Worm (Caenorhabditis elegans) whole organism, late embryonic: ENCODE results near the gene nhr-65.

Experiments
- C38D4.7 ChIP-seq: fragments of 200-800 bp; sonication (Bioruptor generic); optimal IDR thresholded peaks from 2 replicates; lab custom pipeline; 2018; ENCODE audit warnings: mild to moderate bottlenecking, missing genetic modification characterization, moderate library complexity, missing compliant biosample characterization
- K02D7.2 ChIP-seq: sonication (generic microtip); optimal IDR thresholded peaks from 2 replicates; lab custom pipeline; 2017; ENCODE audit warnings: mild to moderate bottlenecking, missing genetic modification characterization, missing compliant biosample characterization
- K09A11.1 ChIP-seq: sonication (generic microtip); optimal IDR thresholded peaks from 2 replicates; lab custom pipeline; 2017; ENCODE audit warnings: antibody characterized with exemption, mild to moderate bottlenecking, missing genetic modification characterization, missing compliant biosample characterization; ENCODE audit not compliant: insufficient read depth
- T23F11.4 ChIP-seq: fragments of 200-800 bp; sonication (Bioruptor generic); optimal IDR thresholded peaks from 2 replicates; lab custom pipeline; 2018; ENCODE audit warnings: mild to moderate bottlenecking, missing genetic modification characterization, missing compliant biosample characterization
- Y22D7AL.16 ChIP-seq: sonication (generic microtip); optimal IDR thresholded peaks from 2 replicates; lab custom pipeline; 2016; ENCODE audit warnings: missing genetic modification characterization, missing compliant biosample characterization
- ama-1 ChIP-seq: fragments of 150-350 bp; optimal IDR thresholded peaks from 2 replicates; lab custom pipeline; 2014
- ceh-18 ChIP-seq: sonication (generic microtip); optimal IDR thresholded peaks from 2 replicates; lab custom pipeline; 2016; ENCODE audit warnings: missing genetic modification characterization, missing compliant biosample characterization
- ceh-22 ChIP-seq: sonication (generic microtip); optimal IDR thresholded peaks from 2 replicates; lab custom pipeline; 2017; ENCODE audit warnings: missing biosample characterization, missing genetic modification characterization
- ceh-24 ChIP-seq: sonication (generic microtip); optimal IDR thresholded peaks from 2 replicates; lab custom pipeline; 2016; ENCODE audit warnings: mild to moderate bottlenecking, missing genetic modification characterization, missing compliant biosample characterization
- ceh-30 ChIP-seq: fragments of 150-350 bp; optimal IDR thresholded peaks from 2 replicates; lab custom pipeline; 2014; ENCODE audit warnings: missing biosample characterization, missing genetic modification characterization
- ceh-31 ChIP-seq: sonication (generic microtip); optimal IDR thresholded peaks from 2 replicates; lab custom pipeline; 2016; ENCODE audit warnings: missing genetic modification characterization, missing compliant biosample characterization
- ceh-48 ChIP-seq: sonication (generic microtip); optimal IDR thresholded peaks from 2 replicates; lab custom pipeline; 2016; ENCODE audit warnings: missing genetic modification characterization, inconsistent platforms, missing compliant biosample characterization
- ceh-6 ChIP-seq: fragments of 200-800 bp; sonication (Bioruptor generic); optimal IDR thresholded peaks from 2 replicates; lab custom pipeline; 2018; ENCODE audit warnings: mild to moderate bottlenecking, missing genetic modification characterization, missing compliant biosample characterization
- che-1 ChIP-seq: sonication (generic microtip); optimal IDR thresholded peaks from 2 replicates; lab custom pipeline; 2016; ENCODE audit warnings: mild to moderate bottlenecking, missing genetic modification characterization, missing compliant biosample characterization
- elt-2 ChIP-seq: sonication (generic microtip); optimal IDR thresholded peaks from 2 replicates; lab custom pipeline; 2016; ENCODE audit warnings: missing genetic modification reagents, missing genetic modification characterization, missing compliant biosample characterization
- elt-4 ChIP-seq: sonication (generic microtip); optimal IDR thresholded peaks from 2 replicates; lab custom pipeline; 2016; ENCODE audit warnings: missing genetic modification characterization, missing compliant biosample characterization
- ets-4 ChIP-seq: sonication (generic microtip); optimal IDR thresholded peaks from 2 replicates; lab custom pipeline; 2016; ENCODE audit warnings: missing genetic modification characterization, missing compliant biosample characterization
- gmeb-2 ChIP-seq: sonication (generic microtip); optimal IDR thresholded peaks from 2 replicates; lab custom pipeline; 2016; ENCODE audit warnings: missing genetic modification characterization, inconsistent platforms, missing compliant biosample characterization
- hlh-13 ChIP-seq: fragments of 200-800 bp; sonication (Bioruptor generic); optimal IDR thresholded peaks from 2 replicates; lab custom pipeline; 2018; ENCODE audit warnings: mild to moderate bottlenecking, missing genetic modification characterization, missing compliant biosample characterization
- hlh-15 ChIP-seq: sonication (generic microtip); optimal IDR thresholded peaks from 2 replicates; lab custom pipeline; 2016; ENCODE audit warnings: missing genetic modification characterization, missing compliant biosample characterization
- hlh-8 ChIP-seq: sonication (generic microtip); optimal IDR thresholded peaks from 2 replicates; lab custom pipeline; 2016; ENCODE audit warnings: missing genotype, missing genetic modification characterization, missing compliant biosample characterization
- madf-2 ChIP-seq: sonication (generic microtip); optimal IDR thresholded peaks from 2 replicates; lab custom pipeline; 2017; ENCODE audit warnings: missing genetic modification characterization, missing compliant biosample characterization
- nhr-11 ChIP-seq: fragments of 150-350 bp; optimal IDR thresholded peaks from 2 replicates; lab custom pipeline; 2014; ENCODE audit warnings: missing biosample characterization, missing genetic modification characterization
- nhr-232 ChIP-seq: sonication (generic microtip); optimal IDR thresholded peaks from 2 replicates; lab custom pipeline; 2016; ENCODE audit warnings: missing genetic modification characterization, missing compliant biosample characterization
- pat-9 ChIP-seq: fragments of 200-800 bp; sonication (Bioruptor generic); optimal IDR thresholded peaks from 2 replicates; lab custom pipeline; 2018; ENCODE audit warnings: mild to moderate bottlenecking, missing genetic modification characterization, moderate library complexity, missing compliant biosample characterization
- pha-2 ChIP-seq: sonication (generic microtip); optimal IDR thresholded peaks from 2 replicates; lab custom pipeline; 2017; ENCODE audit warnings: mild to moderate bottlenecking, missing genetic modification characterization, missing compliant biosample characterization
- pha-4 ChIP-seq: fragments of 150-350 bp; optimal IDR thresholded peaks from 2 replicates; lab custom pipeline; 2018; ENCODE audit warnings: missing biosample characterization, missing genetic modification reagents, missing genetic modification characterization
- rnt-1 ChIP-seq: sonication (generic microtip); optimal IDR thresholded peaks from 2 replicates; lab custom pipeline; 2016; ENCODE audit warnings: missing genetic modification characterization, missing compliant biosample characterization
- sox-4 ChIP-seq: sonication (generic microtip); optimal IDR thresholded peaks from 2 replicates; lab custom pipeline; 2017; ENCODE audit warnings: mild to moderate bottlenecking, missing genetic modification characterization, inconsistent platforms, missing compliant biosample characterization
- tbx-2 ChIP-seq: sonication (generic microtip); optimal IDR thresholded peaks from 2 replicates; lab custom pipeline; 2016; ENCODE audit warnings: missing genetic modification characterization, missing compliant biosample characterization
- unc-55 ChIP-seq: sonication (generic microtip); optimal IDR thresholded peaks from 2 replicates; lab custom pipeline; 2017; ENCODE audit warnings: missing biosample characterization, missing genetic modification reagents, missing genetic modification characterization
- zip-5 ChIP-seq: sonication (generic microtip); optimal IDR thresholded peaks from 2 replicates; lab custom pipeline; 2016; ENCODE audit warnings: missing genetic modification characterization, missing compliant biosample characterization
- ztf-16 ChIP-seq: sonication (generic microtip); optimal IDR thresholded peaks from 2 replicates; lab custom pipeline; 2017; ENCODE audit warnings: missing genetic modification characterization, missing compliant biosample characterization

nhr-65 gene

DNA sequence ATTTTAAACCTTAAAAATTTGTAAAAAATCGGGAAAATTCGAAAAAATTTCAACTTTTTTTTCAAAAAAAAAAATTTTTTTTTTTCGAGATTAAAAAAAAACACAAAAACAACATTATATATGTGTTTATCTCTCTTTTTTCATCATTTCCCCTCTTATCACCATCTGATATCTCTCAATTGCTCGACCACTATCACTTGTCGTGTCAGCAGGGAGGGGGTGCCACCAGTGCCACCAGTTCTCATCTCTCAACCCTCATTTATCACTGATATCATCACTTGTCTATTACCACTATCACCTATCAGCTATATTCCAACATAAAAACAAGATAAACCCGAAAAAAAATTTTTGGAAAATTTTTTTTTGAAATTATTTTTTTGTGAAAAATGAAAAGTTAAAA, 12.7 kb upstream of the nhr-65 start:
- TF ChIP-seq elt-2 (peak; percentile 97), pha-4 (tag; lab: Kevin White, UChicago) (no peak)

DNA sequence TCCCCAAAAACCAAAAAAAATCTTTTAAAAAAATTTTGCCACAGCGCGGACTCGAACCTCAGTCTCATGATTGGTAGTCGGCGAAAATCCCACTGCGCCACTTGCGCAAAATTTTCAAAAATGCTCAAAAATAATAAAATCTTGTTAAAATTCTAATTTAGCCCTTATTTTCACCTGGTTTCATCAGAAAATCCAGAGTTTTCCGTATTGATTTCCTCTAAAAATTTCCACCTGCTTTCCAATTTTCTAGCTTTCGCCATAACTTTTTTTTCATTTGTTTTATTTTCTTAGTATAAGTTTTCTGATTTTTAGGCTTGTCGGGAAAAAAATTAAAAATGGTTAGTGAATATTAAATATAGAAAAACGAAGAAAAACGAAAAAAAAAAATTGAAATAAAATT, 11.7 kb upstream of the nhr-65 start:
- TF ChIP-seq K09A11.1 (tag; lab: Kevin White, UChicago) (no peak), hlh-13 (GFP tag; lab: Kevin White, UChicago) (no peak), sox-4 (tag; lab: Kevin White, UChicago) (no peak), ets-4 (no peak), pha-2 (tag; lab: Kevin White, UChicago) (peak; percentile 2)
- TF ChIP-seq, all 69 proteins: peak for 1

DNA sequence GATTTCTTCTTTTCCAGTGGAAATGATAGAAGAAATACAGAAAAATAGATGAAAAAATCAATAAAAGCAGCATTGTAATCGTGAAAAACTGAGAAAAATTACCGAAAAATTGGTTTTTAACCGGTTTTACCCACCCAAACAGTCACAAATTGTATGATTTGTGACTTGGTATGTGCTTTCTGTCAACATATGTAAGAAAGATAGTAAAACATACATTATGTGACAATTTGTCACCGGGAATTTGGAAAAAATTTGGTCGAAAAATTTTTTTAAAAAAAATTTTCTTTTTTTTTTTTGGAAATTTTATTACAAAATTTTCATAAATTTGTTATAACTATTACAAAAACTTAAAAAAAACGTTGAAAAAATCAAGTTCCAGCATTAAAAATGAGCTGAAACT, 2.0 kb upstream of the nhr-65 start, which contains the start of gene cyp-33D3:
TSS of gene cyp-33D3 (minus strand) at position 101 of the 400 bp plus-strand sequence.
- no peak for TF ChIP-seq hlh-13 (GFP tag; lab: Kevin White, UChicago)
- no peak for TF ChIP-seq Y22D7AL.16 (tag; lab: Kevin White, UChicago)
- TF ChIP-seq ama-1 = no peak
- no peak for TF ChIP-seq pat-9 (tag; lab: Kevin White, UChicago)
- TF ChIP-seq che-1 (tag; lab: Kevin White, UChicago) = no peak
- TF ChIP-seq ceh-6 = no peak
- TF ChIP-seq ceh-30 = no peak

DNA sequence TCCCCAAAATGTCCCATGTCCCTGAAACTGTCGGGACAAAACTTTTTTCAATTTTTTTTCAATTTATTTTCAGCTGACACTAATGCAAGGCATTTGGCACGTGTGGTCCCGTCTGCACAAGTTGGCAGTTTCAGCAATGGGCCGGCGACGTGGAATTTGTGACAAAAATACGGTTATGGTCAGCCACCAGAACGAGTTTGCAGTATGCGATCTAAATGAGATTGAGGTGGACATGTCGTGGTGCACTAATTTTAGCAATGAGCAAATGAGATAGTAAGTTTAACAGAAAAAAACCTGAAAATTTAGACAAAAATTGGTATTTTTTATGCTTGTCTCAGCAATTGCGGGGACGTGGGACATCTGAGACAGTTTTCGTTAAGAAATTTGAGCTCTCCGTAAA, 3.4 kb downstream of the nhr-65 start:
- no peak for TF ChIP-seq ceh-31 (tag; lab: Kevin White, UChicago)
- TF ChIP-seq hlh-15 (tag; lab: Kevin White, UChicago) = no peak
- TF ChIP-seq rnt-1 (tag; lab: Kevin White, UChicago) = no peak
- TF ChIP-seq ceh-48 (tag; lab: Kevin White, UChicago) = no peak
- TF ChIP-seq ceh-24 (tag; lab: Kevin White, UChicago) = no peak
- TF ChIP-seq elt-4 = no peak
- no peak for TF ChIP-seq ceh-18 (tag; lab: Kevin White, UChicago)
- TF ChIP-seq K09A11.1 (tag; lab: Kevin White, UChicago) = no peak
- TF ChIP-seq pat-9 (tag; lab: Kevin White, UChicago) = no peak
- TF ChIP-seq nhr-11 (tag; lab: Kevin White, UChicago) = no peak
- TF ChIP-seq ets-4 = no peak
- TF ChIP-seq ztf-16 (tag; lab: Kevin White, UChicago) = no peak
- no peak for TF ChIP-seq unc-55

DNA sequence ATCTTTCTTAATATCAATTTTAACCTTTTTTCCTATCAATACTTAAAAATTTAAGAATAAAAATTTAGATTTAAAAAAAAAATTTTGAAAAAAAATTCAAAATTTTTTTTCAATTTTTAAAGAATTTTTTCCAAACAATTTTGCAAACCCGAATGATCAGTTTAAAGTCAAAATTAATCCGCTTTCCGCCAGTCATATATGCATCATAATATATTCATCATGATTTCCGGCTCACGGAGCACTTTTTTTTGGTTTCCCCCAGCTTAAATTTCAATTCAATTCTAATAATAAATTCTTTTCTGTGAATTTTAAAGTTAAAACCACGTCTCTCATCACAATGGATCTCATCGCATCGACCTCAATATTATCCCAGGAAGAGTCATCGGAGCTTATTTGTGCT, 7.4 kb downstream of the nhr-65 start, which contains the start of gene nhr-230:
TSS of gene nhr-230 (plus strand) at position 301 of the 400 bp plus-strand sequence.
- TF ChIP-seq tbx-2 (no peak), K09A11.1 (tag; lab: Kevin White, UChicago) (no peak), ceh-48 (tag; lab: Kevin White, UChicago) (no peak), sox-4 (tag; lab: Kevin White, UChicago) (no peak), madf-2 (no peak), zip-5 (tag; lab: Kevin White, UChicago) (no peak)

DNA sequence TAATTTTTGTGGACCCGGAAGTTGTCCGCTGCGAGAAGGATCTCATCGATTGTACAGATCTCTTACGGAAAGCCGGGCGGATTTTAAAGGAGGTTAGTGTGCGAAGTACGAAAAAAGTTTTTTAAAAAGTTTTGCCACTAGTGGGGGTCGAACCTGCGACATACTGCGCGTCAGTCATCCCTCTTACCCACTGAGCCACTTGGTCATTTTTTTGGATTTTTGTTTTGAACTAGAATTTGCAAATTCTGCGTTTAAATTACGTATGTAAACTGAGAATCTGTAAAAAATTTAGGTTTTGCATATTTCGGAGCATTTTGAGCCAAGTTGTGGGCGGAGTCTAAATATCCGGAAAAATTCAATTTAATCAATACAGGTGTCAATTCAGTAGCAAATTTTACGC, 9.5 kb downstream of the nhr-65 start:
- TF ChIP-seq C38D4.7 (GFP tag; lab: Kevin White, UChicago) (no peak), T23F11.4 (GFP tag; lab: Kevin White, UChicago) (no peak), ceh-18 (tag; lab: Kevin White, UChicago) (no peak), ama-1 (no peak), K02D7.2 (tag; lab: Kevin White, UChicago) (no peak), hlh-8 (tag; lab: Kevin White, UChicago) (no peak), ceh-22 (tag; lab: Kevin White, UChicago) (no peak), Y22D7AL.16 (tag; lab: Kevin White, UChicago) (no peak), nhr-232 (no peak), ceh-6 (no peak), gmeb-2 (tag; lab: Kevin White, UChicago) (no peak)
- TF ChIP-seq, all 69 proteins: peak for 0
